Worm (Caenorhabditis elegans) whole organism, early embryonic: ENCODE results near the gene Y37E11B.2.

Experiments used
- F13C5.2 ChIP-seq: sonication (generic microtip); optimal IDR thresholded peaks from 2 replicates; lab custom pipeline; 2017; ENCODE audit warnings: mild to moderate bottlenecking, missing genetic modification characterization, inconsistent platforms, missing compliant biosample characterization
- ama-1 ChIP-seq: fragments of 150-350 bp; optimal IDR thresholded peaks from 2 replicates; lab custom pipeline; 2014
- ceh-36 ChIP-seq: sonication (generic microtip); optimal IDR thresholded peaks from 2 replicates; lab custom pipeline; 2016; ENCODE audit warnings: missing genetic modification characterization, inconsistent platforms, missing compliant biosample characterization
- sea-1 ChIP-seq: fragments of 200-800 bp; sonication (Bioruptor generic); conservative IDR thresholded peaks from 2 replicates; pipeline ENCODE4 v1.3.6; 2022; ENCODE audit warnings: missing genetic modification characterization, missing compliant biosample characterization

DNA sequence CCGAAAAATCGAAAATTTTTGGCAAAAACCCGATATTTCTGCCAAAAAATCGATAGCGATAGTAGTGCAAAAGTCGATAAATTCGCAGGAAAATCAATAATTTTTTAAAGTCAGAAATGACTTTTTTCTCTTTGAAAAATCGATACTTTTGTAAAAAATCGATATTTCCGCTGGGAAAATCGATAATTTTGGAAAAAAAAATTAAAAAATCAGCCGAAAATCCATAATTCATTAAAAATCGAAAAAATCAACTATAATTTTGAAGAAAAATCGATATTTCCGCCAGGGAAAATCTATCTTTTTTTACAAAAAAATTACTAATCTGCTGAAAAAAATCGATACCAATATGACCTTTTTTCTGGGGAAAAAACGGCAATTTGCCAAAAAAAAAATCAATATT is 46.7 kb upstream of the Y37E11B.2 start:
- TF ChIP-seq ama-1 (lab: Kevin White, UChicago), result no peak
- no peak for TF ChIP-seq ceh-36 (tag; lab: Kevin White, UChicago)
- TF ChIP-seq F13C5.2, result no peak
- no peak for TF ChIP-seq sea-1 (GFP tag; lab: Robert Waterston, UW)
